Fruit fly (Drosophila melanogaster) Kc167 (cell line): ENCODE measurements around the gene pxb.

Experiments
- Myc ChIP-seq: fragments of >200 bp; optimal IDR thresholded peaks from 2 replicates; lab custom pipeline; 2017; ENCODE audit warnings: missing external identifiers
- Sin3A ChIP-seq: fragments of >200 bp; optimal IDR thresholded peaks from 2 replicates; lab custom pipeline; 2018; ENCODE audit warnings: missing external identifiers
- h ChIP-seq: fragments of >200 bp; optimal IDR thresholded peaks from 3 replicates; lab custom pipeline; 2018; ENCODE audit warnings: missing external identifiers
- insv ChIP-seq: fragments of >200 bp; optimal IDR thresholded peaks from 3 replicates; lab custom pipeline; 2018; ENCODE audit warnings: missing external identifiers
- psq ChIP-seq: fragments of >200 bp; optimal IDR thresholded peaks from 2 replicates; lab custom pipeline; 2017; ENCODE audit warnings: missing external identifiers
- ttk ChIP-seq: sonication (Bioruptor generic); optimal IDR thresholded peaks from 2 replicates; lab custom pipeline; 2017; ENCODE audit warnings: missing external identifiers

DNA sequence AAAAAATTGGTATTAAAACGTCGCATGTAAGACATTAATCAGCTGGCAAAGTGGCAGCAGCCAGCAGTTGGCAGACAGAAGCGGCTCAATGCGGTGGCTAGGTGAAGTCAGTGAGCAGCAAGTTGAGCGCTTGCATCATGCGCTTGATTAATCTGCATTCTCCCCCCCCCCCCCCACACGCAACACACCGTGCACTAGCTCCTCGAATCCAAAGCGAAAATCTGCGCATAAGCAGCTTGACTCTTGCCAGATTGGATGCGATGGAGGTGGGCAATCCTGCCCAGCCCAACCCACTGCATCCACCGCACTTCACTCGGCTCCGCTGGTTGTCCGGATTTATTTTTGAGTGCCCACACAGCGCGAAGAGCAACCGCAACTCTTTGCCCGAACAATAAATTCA is 38.7 kb upstream of the pxb start:
- TF ChIP-seq h (lab: Kevin White, UChicago) (no peak), ttk (lab: Kevin White, UChicago) (no peak), psq (no peak), Sin3A (no peak), insv (lab: Kevin White, UChicago) (no peak), Myc (no peak)
